Fruit fly (Drosophila melanogaster) whole organism, embryonic: Measurements from ENCODE around the gene SelG.

Experiments used
- Atf6 ChIP-seq: fragments of 200-800 bp; sonication (Bioruptor generic); IDR thresholded peaks from 2 replicates; pipeline ENCODE4 v1.3.6; 2022; ENCODE audit warnings: missing biosample characterization, missing genetic modification characterization
- CG10462 ChIP-seq: fragments of 200-800 bp; sonication (Bioruptor generic); optimal IDR thresholded peaks from 2 replicates; lab custom pipeline; 2016; ENCODE audit warnings: missing biosample characterization, missing genetic modification characterization
- CG10654 ChIP-seq: fragments of 200-800 bp; sonication (Bioruptor generic); optimal IDR thresholded peaks from 2 replicates; lab custom pipeline; 2016; ENCODE audit warnings: missing biosample characterization, missing genetic modification characterization
- CG11247 ChIP-seq: fragments of 200-800 bp; sonication (Bioruptor generic); IDR thresholded peaks from 2 replicates; pipeline ENCODE4 v1.3.6; 2022; ENCODE audit warnings: missing biosample characterization, missing genetic modification characterization
- CG11696 ChIP-seq: fragments of 200-800 bp; sonication (Bioruptor generic); IDR thresholded peaks from 2 replicates; pipeline ENCODE4 v1.3.6; 2022; ENCODE audit warnings: missing biosample characterization, missing genetic modification characterization
- CG13624 ChIP-seq: fragments of 200-800 bp; sonication (Bioruptor generic); optimal IDR thresholded peaks from 2 replicates; lab custom pipeline; 2016; ENCODE audit warnings: missing biosample characterization, missing genetic modification characterization
- CG13894 ChIP-seq: fragments of 200-800 bp; sonication (Bioruptor generic); optimal IDR thresholded peaks from 3 replicates; lab custom pipeline; 2018; ENCODE audit warnings: missing biosample characterization, mild to moderate bottlenecking, missing genetic modification characterization, moderate library complexity
- CG15479 ChIP-seq: fragments of 200-800 bp; sonication (Bioruptor generic); optimal IDR thresholded peaks from 3 replicates; lab custom pipeline; 2019; ENCODE audit warnings: missing biosample characterization, mild to moderate bottlenecking, missing genetic modification characterization, moderate library complexity
- CG1602 ChIP-seq: fragments of 200-800 bp; sonication (Bioruptor generic); optimal IDR thresholded peaks from 3 replicates; lab custom pipeline; 2016; ENCODE audit warnings: missing biosample characterization, missing genetic modification characterization
- CG17385 ChIP-seq: fragments of 200-800 bp; sonication (Bioruptor generic); optimal IDR thresholded peaks from 3 replicates; lab custom pipeline; 2018; ENCODE audit warnings: missing biosample characterization, mild to moderate bottlenecking, missing genetic modification characterization
- CG18599 ChIP-seq: fragments of 200-800 bp; sonication (Bioruptor generic); optimal IDR thresholded peaks from 3 replicates; lab custom pipeline; 2017; ENCODE audit warnings: missing biosample characterization, missing genetic modification characterization, mild to moderate bottlenecking, moderate library complexity, missing genetic modification reagents
- CG2120 ChIP-seq: fragments of 200-800 bp; sonication (Bioruptor generic); optimal IDR thresholded peaks from 3 replicates; lab custom pipeline; 2016; ENCODE audit warnings: missing biosample characterization, missing genetic modification characterization
- CG34422 ChIP-seq: fragments of 200-800 bp; sonication (Bioruptor generic); IDR thresholded peaks from 3 replicates; pipeline ENCODE4 v1.3.6; 2022; ENCODE audit warnings: missing biosample characterization, missing genetic modification characterization
- CG4360 ChIP-seq: fragments of 200-800 bp; sonication (Bioruptor generic); IDR thresholded peaks from 2 replicates; pipeline ENCODE4 v1.3.6; 2022; ENCODE audit warnings: missing biosample characterization, missing genetic modification characterization
- CG4617 ChIP-seq: fragments of 200-800 bp; sonication (Bioruptor generic); optimal IDR thresholded peaks from 3 replicates; lab custom pipeline; 2016; ENCODE audit warnings: missing biosample characterization, missing genetic modification characterization, borderline replicate concordance
- CG5180 ChIP-seq: fragments of 200-800 bp; sonication (Bioruptor generic); optimal IDR thresholded peaks from 3 replicates; lab custom pipeline; 2017; ENCODE audit warnings: missing biosample characterization, missing genetic modification characterization, mild to moderate bottlenecking, moderate library complexity, missing genetic modification reagents
- CG6683 ChIP-seq: fragments of 200-800 bp; sonication (Bioruptor generic); optimal IDR thresholded peaks from 2 replicates; lab custom pipeline; 2017; ENCODE audit warnings: missing biosample characterization, mild to moderate bottlenecking, missing genetic modification characterization, missing genetic modification reagents
- CG7987 ChIP-seq: fragments of 200-800 bp; sonication (Bioruptor generic); optimal IDR thresholded peaks from 2 replicates; lab custom pipeline; 2018; ENCODE audit warnings: missing biosample characterization, mild to moderate bottlenecking, missing genetic modification characterization, moderate library complexity
- CG9876 ChIP-seq: fragments of 200-800 bp; sonication (Bioruptor generic); optimal IDR thresholded peaks from 2 replicates; lab custom pipeline; 2016; ENCODE audit warnings: missing biosample characterization, missing genetic modification characterization
- Gug ChIP-seq: fragments of 200-800 bp; sonication (Bioruptor generic); IDR thresholded peaks from 4 replicates; pipeline ENCODE4 v1.3.6; 2022; ENCODE audit warnings: missing biosample characterization, missing genetic modification characterization
- Hmr ChIP-seq: fragments of 200-800 bp; sonication (Bioruptor generic); optimal IDR thresholded peaks from 3 replicates; lab custom pipeline; 2017; ENCODE audit warnings: mild to moderate bottlenecking, missing biosample characterization, missing genetic modification reagents, missing genetic modification characterization
- Hr78 ChIP-seq, 2 experiments: fragments of 200-800 bp in 1 of 2; fragments of >200 bp in 1 of 2; sonication (Bioruptor generic) in 1 of 2; optimal IDR thresholded peaks; 2 replicates each; lab custom pipeline; 2017 to 2019; ENCODE audit warnings: missing biosample characterization in 2 of 2, missing genetic modification characterization in 2 of 2, mild to moderate bottlenecking in 1 of 2, moderate library complexity in 1 of 2
- Lim3 ChIP-seq: fragments of 200-800 bp; sonication (Bioruptor generic); IDR thresholded peaks from 2 replicates; pipeline ENCODE4 v1.3.6; 2022; ENCODE audit warnings: missing biosample characterization, missing genetic modification characterization
- MESR4 ChIP-seq: fragments of 200-800 bp; sonication (Bioruptor generic); optimal IDR thresholded peaks from 2 replicates; lab custom pipeline; 2018; ENCODE audit warnings: missing biosample characterization, mild to moderate bottlenecking, missing genetic modification characterization, moderate library complexity
- NC2α ChIP-seq: fragments of 200-800 bp; sonication (Bioruptor generic); optimal IDR thresholded peaks from 2 replicates; lab custom pipeline; 2016; ENCODE audit warnings: missing biosample characterization, missing genetic modification characterization
- Oaz ChIP-seq: fragments of 200-800 bp; sonication (Bioruptor generic); IDR thresholded peaks from 2 replicates; pipeline ENCODE4 v1.3.6; 2022; ENCODE audit warnings: missing biosample characterization, missing genetic modification characterization
- Opbp ChIP-seq: fragments of 200-800 bp; sonication (Bioruptor generic); IDR thresholded peaks from 3 replicates; pipeline ENCODE4 v1.3.6; 2022; ENCODE audit warnings: missing biosample characterization, missing genetic modification characterization; ENCODE audit not compliant: partially characterized antibody
- Optix ChIP-seq: fragments of 200-800 bp; sonication (Bioruptor generic); IDR thresholded peaks from 3 replicates; pipeline ENCODE4 v1.3.6; 2022; ENCODE audit warnings: missing biosample characterization, missing genetic modification characterization
- Scr ChIP-seq: fragments of 200-800 bp; sonication (Bioruptor generic); IDR thresholded peaks from 2 replicates; pipeline ENCODE4 v1.3.6; 2022; ENCODE audit warnings: missing biosample characterization, missing genetic modification characterization; ENCODE audit not compliant: partially characterized antibody
- Six4 ChIP-seq: fragments of 200-800 bp; sonication (Bioruptor generic); optimal IDR thresholded peaks from 2 replicates; lab custom pipeline; 2016; ENCODE audit warnings: missing biosample characterization, missing genetic modification characterization
- Sox100B ChIP-seq: fragments of 200-800 bp; sonication (Bioruptor generic); optimal IDR thresholded peaks from 3 replicates; lab custom pipeline; 2018; ENCODE audit warnings: missing biosample characterization, mild to moderate bottlenecking, missing genetic modification characterization
- ab ChIP-seq: fragments of 200-800 bp; sonication (Bioruptor generic); optimal IDR thresholded peaks from 2 replicates; lab custom pipeline; 2016; ENCODE audit warnings: missing biosample characterization, missing genetic modification characterization
- crp ChIP-seq, 2 experiments: fragments of 200-800 bp; sonication (Bioruptor generic); optimal IDR thresholded peaks; 2 replicates in 1 of 2; 3 replicates in 1 of 2; lab custom pipeline; 2017; ENCODE audit warnings: missing biosample characterization in 2 of 2, missing genetic modification characterization in 2 of 2, mild to moderate bottlenecking in 1 of 2, moderate library complexity in 1 of 2
- dimm ChIP-seq: fragments of 200-800 bp; sonication (Bioruptor generic); IDR thresholded peaks from 2 replicates; pipeline ENCODE4 v1.3.6; 2022; ENCODE audit warnings: missing biosample characterization, missing genetic modification characterization
- dmrt99B ChIP-seq: fragments of 200-800 bp; sonication (Bioruptor generic); optimal IDR thresholded peaks from 2 replicates; lab custom pipeline; 2018; ENCODE audit warnings: missing biosample characterization, mild to moderate bottlenecking, missing genetic modification characterization, moderate library complexity
- ftz-f1 ChIP-seq: fragments of 200-800 bp; sonication (Bioruptor generic); optimal IDR thresholded peaks from 2 replicates; lab custom pipeline; 2016; ENCODE audit warnings: missing biosample characterization, missing genetic modification characterization
- grau ChIP-seq: fragments of 200-800 bp; optimal IDR thresholded peaks from 3 replicates; lab custom pipeline; 2019; ENCODE audit warnings: missing biosample characterization, mild to moderate bottlenecking, missing genetic modification characterization, moderate library complexity
- gro ChIP-seq: fragments of 200-800 bp; sonication (Bioruptor generic); optimal IDR thresholded peaks from 2 replicates; lab custom pipeline; 2016; ENCODE audit warnings: missing biosample characterization, missing genetic modification characterization
- hbn ChIP-seq: fragments of 200-800 bp; sonication (Bioruptor generic); IDR thresholded peaks from 2 replicates; pipeline ENCODE4 v1.3.6; 2022; ENCODE audit warnings: missing biosample characterization, missing genetic modification characterization; ENCODE audit not compliant: partially characterized antibody
- hkb ChIP-seq, 2 experiments: fragments of 200-800 bp in 1 of 2; fragments of >200 bp in 1 of 2; sonication (Bioruptor generic) in 1 of 2; IDR thresholded peaks in 1 of 2; optimal IDR thresholded peaks in 1 of 2; 2 replicates each; pipeline versions ENCODE4 v1.3.6 to Lab custom; 2017 to 2022; ENCODE audit warnings: missing biosample characterization in 1 of 2, missing genetic modification characterization in 1 of 2
- ken ChIP-seq: fragments of 200-800 bp; sonication (Bioruptor generic); IDR thresholded peaks from 3 replicates; pipeline ENCODE4 v1.3.6; 2022; ENCODE audit warnings: missing biosample characterization, missing genetic modification characterization
- mld ChIP-seq: fragments of 200-800 bp; sonication (Bioruptor generic); IDR thresholded peaks from 3 replicates; pipeline ENCODE4 v1.3.6; 2022; ENCODE audit warnings: missing biosample characterization, missing genetic modification characterization; ENCODE audit not compliant: partially characterized antibody
- odd ChIP-seq: fragments of 200-800 bp; sonication (Bioruptor generic); optimal IDR thresholded peaks from 2 replicates; lab custom pipeline; 2017; ENCODE audit warnings: missing biosample characterization, mild to moderate bottlenecking, missing genetic modification characterization
- onecut ChIP-seq: fragments of 200-800 bp; sonication (Bioruptor generic); IDR thresholded peaks from 2 replicates; pipeline ENCODE4 v1.3.6; 2022; ENCODE audit warnings: missing biosample characterization, missing genetic modification characterization
- peb ChIP-seq: fragments of 200-800 bp; sonication (Bioruptor generic); IDR thresholded peaks from 2 replicates; pipeline ENCODE4 v1.3.6; 2022; ENCODE audit warnings: missing biosample characterization, missing genetic modification characterization
- phol ChIP-seq: fragments of 200-800 bp; sonication (Bioruptor generic); optimal IDR thresholded peaks from 3 replicates; lab custom pipeline; 2018; ENCODE audit warnings: missing biosample characterization, mild to moderate bottlenecking, missing genetic modification characterization, moderate library complexity
- rib ChIP-seq: fragments of 200-800 bp; sonication (Bioruptor generic); IDR thresholded peaks from 2 replicates; pipeline ENCODE4 v1.3.6; 2022; ENCODE audit warnings: missing biosample characterization, missing genetic modification characterization
- tap ChIP-seq: fragments of 200-800 bp; optimal IDR thresholded peaks from 3 replicates; lab custom pipeline; 2019; ENCODE audit warnings: missing biosample characterization, mild to moderate bottlenecking, missing genetic modification characterization, moderate library complexity
- trem ChIP-seq: fragments of 200-800 bp; optimal IDR thresholded peaks from 3 replicates; lab custom pipeline; 2019; ENCODE audit warnings: missing biosample characterization, mild to moderate bottlenecking, missing genetic modification characterization, moderate library complexity
- trh ChIP-seq: fragments of 200-800 bp; sonication (Bioruptor generic); optimal IDR thresholded peaks from 2 replicates; lab custom pipeline; 2016; ENCODE audit warnings: missing biosample characterization, missing genetic modification characterization

Gene SelG

DNA sequence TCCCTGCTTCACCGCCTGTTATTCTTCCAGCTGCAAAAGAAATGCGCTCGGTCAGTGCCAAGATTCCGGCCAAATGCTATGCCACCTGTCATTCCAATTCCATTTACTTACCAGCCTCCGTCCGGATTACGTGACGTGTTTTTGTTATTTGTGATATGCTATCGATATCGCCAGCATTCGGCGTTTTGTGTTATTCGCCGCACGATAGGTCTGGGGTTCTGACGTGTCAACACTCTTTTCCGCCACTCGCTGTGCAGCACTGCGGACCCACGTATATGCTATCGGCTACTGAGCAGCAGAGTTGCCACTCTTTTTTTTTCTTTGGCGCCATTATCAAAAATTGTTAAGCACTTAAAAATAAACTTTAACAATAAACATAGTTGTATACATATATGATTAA is 34.8 kb upstream of the SelG start, which contains the start of gene p24-1 (continued):
- TF ChIP-seq odd (GFP tag; lab: Kevin White, UChicago) (peak; percentile 38), Sox100B (GFP tag; lab: Kevin White, UChicago) (no peak), hbn (GFP tag; lab: Robert Waterston, UW) (peak; percentile 74), MESR4 (GFP tag; lab: Kevin White, UChicago) (peak; percentile 86), ken (GFP tag; lab: Robert Waterston, UW) (no peak), trem (tag; lab: Kevin White, UChicago) (peak; percentile 54), trh (no peak), CG13894 (tag; lab: Kevin White, UChicago) (peak; percentile 71), CG5180 (no peak), CG4360 (GFP tag; lab: Robert Waterston, UW) (no peak), CG18599 (GFP tag; lab: Kevin White, UChicago) (peak; percentile 46), CG11247 (GFP tag; lab: Robert Waterston, UW) (peak; percentile 58), tap (tag; lab: Kevin White, UChicago) (peak; percentile 12), CG13624 (peak; percentile 70), Hmr (GFP tag; lab: Kevin White, UChicago) (peak; percentile 50), mld (GFP tag; lab: Robert Waterston, UW) (peak; percentile 81), CG6683 (GFP tag; lab: Kevin White, UChicago) (no peak), dmrt99B (no peak), crp (GFP tag; optimal IDR thresholded peaks at IDR 0.05; lab: Kevin White, UChicago) (peak in 1 of 2 experiments; percentile 45), Atf6 (GFP tag; lab: Robert Waterston, UW) (no peak), rib (no peak), gro (peak; percentile 50), hkb (optimal IDR thresholded peaks at IDR 0.05; lab: Kevin White, UChicago) (peak; percentile 47), hkb (GFP tag; IDR thresholded peaks at IDR 0.05; lab: Robert Waterston, UW) (no peak), CG1602 (GFP tag; lab: Kevin White, UChicago) (peak; percentile 13), Oaz (GFP tag; lab: Robert Waterston, UW) (no peak), CG11696 (no peak), Lim3 (no peak), CG9876 (GFP tag; lab: Kevin White, UChicago) (peak; percentile 11), onecut (GFP tag; lab: Robert Waterston, UW) (peak; percentile 31; the same call in 1 of the 2 replicates), peb (GFP tag; lab: Robert Waterston, UW) (no peak), CG4617 (peak; percentile 54), Opbp (GFP tag; lab: Robert Waterston, UW) (peak; percentile 92), Six4 (GFP tag; lab: Kevin White, UChicago) (no peak), Optix (GFP tag; lab: Robert Waterston, UW) (no peak), Gug (peak; percentile 56; the same call in 2 of the 4 replicates), CG2120 (GFP tag; lab: Kevin White, UChicago) (peak; percentile 81), dimm (GFP tag; lab: Robert Waterston, UW) (no peak), ab (no peak), phol (tag; lab: Kevin White, UChicago) (peak; percentile 64), Hr78 (GFP tag; optimal IDR thresholded peaks at IDR 0.05; lab: Kevin White, UChicago) (no peak), Scr (peak; percentile 85), CG15479 (GFP tag; lab: Kevin White, UChicago) (no peak), CG7987 (peak; percentile 26), CG10462 (GFP tag; lab: Kevin White, UChicago) (no peak), NC2α (GFP tag; lab: Kevin White, UChicago) (no peak), CG34422 (GFP tag; lab: Robert Waterston, UW) (peak; percentile 62; the same call in 2 of the 3 replicates), ftz-f1 (peak; percentile 9), CG10654 (GFP tag; lab: Kevin White, UChicago) (no peak), grau (tag; lab: Kevin White, UChicago) (peak; percentile 40), CG17385 (GFP tag; lab: Kevin White, UChicago) (peak; percentile 8)
